Fruit fly (Drosophila melanogaster): ENCODE results near the gene CG5961.

The CG5961 gene

dm6 chr3R:12451888-12452514, 8.1 kb downstream of the CG5961 start, which contains the start of gene CG5509:
TSS of gene CG5509 (plus strand) at chr3R:12452464.
- TF ChIP-seq CG14711 (tag; optimal IDR thresholded peaks at IDR 0.05) (no peak), tj (GFP tag; optimal IDR thresholded peaks at IDR 0.05) (peak; percentile 66), cic (GFP tag; optimal IDR thresholded peaks at IDR 0.05) (peak; percentile 12)

dm6 chr3R:12451376-12451775, 8.7 kb downstream of the CG5961 start:
- TF ChIP-seq Mnt (GFP tag; optimal IDR thresholded peaks at IDR 0.05) (no peak), CG14711 (tag; optimal IDR thresholded peaks at IDR 0.05) (peak; percentile 46), CG7045 (GFP tag; optimal IDR thresholded peaks at IDR 0.05) (peak; percentile 45), kay (GFP tag; ENCODE audit: borderline replicate concordance) (no peak), CG12768 (GFP tag; optimal IDR thresholded peaks at IDR 0.05) (peak; percentile 66), CG5204 (GFP tag; optimal IDR thresholded peaks at IDR 0.05) (no peak), tj (GFP tag; optimal IDR thresholded peaks at IDR 0.05) (no peak), CG33017 (tag; optimal IDR thresholded peaks at IDR 0.05) (peak; percentile 39), ovo (GFP tag; optimal IDR thresholded peaks at IDR 0.05) (no peak), CG7101 (tag; optimal IDR thresholded peaks at IDR 0.05) (peak; percentile 25), CG1620 (GFP tag; optimal IDR thresholded peaks at IDR 0.05) (no peak), Hr96 (GFP tag; optimal IDR thresholded peaks at IDR 0.05) (no peak), CG11617 (GFP tag; optimal IDR thresholded peaks at IDR 0.05) (peak; percentile 4), toe (GFP tag; optimal IDR thresholded peaks at IDR 0.05) (no peak), bab1 (GFP tag; optimal IDR thresholded peaks at IDR 0.05) (peak; percentile 60)

dm6 chr3R:12450713-12451259, 9.3 kb downstream of the CG5961 start:
- TF ChIP-seq Clk (GFP tag; optimal IDR thresholded peaks at IDR 0.05) (no peak), tj (GFP tag; optimal IDR thresholded peaks at IDR 0.05) (no peak), CG14711 (tag; optimal IDR thresholded peaks at IDR 0.05) (no peak), CG7101 (tag; optimal IDR thresholded peaks at IDR 0.05) (no peak), cic (GFP tag; optimal IDR thresholded peaks at IDR 0.05) (no peak), Hr96 (GFP tag; optimal IDR thresholded peaks at IDR 0.05) (no peak), CG12768 (GFP tag; optimal IDR thresholded peaks at IDR 0.05) (no peak), Crg-1 (GFP tag; optimal IDR thresholded peaks at IDR 0.05) (no peak), CG7045 (GFP tag; optimal IDR thresholded peaks at IDR 0.05) (no peak), CG11617 (GFP tag; optimal IDR thresholded peaks at IDR 0.05) (no peak), bab1 (GFP tag; optimal IDR thresholded peaks at IDR 0.05) (no peak), cnc (optimal IDR thresholded peaks at IDR 0.05) (no peak), CG1620 (GFP tag; optimal IDR thresholded peaks at IDR 0.05) (no peak), pad (GFP tag; optimal IDR thresholded peaks at IDR 0.05) (no peak)

- TF ChIP-seq CG7101 (tag; optimal IDR thresholded peaks at IDR 0.05) (no peak), Hr96 (GFP tag; optimal IDR thresholded peaks at IDR 0.05) (no peak), CG7045 (GFP tag; optimal IDR thresholded peaks at IDR 0.05) (peak; percentile 1)
These were observed 10.4 kb downstream of the CG5961 start for dm6 chr3R:12449617-12450242.

- TF ChIP-seq Crg-1 (GFP tag; optimal IDR thresholded peaks at IDR 0.05) (peak; percentile 98), cic (GFP tag; optimal IDR thresholded peaks at IDR 0.05) (peak; percentile 98), bab1 (GFP tag; optimal IDR thresholded peaks at IDR 0.05) (peak; percentile 100), Hr96 (GFP tag; optimal IDR thresholded peaks at IDR 0.05) (peak; percentile 99), Clk (GFP tag; optimal IDR thresholded peaks at IDR 0.05) (peak; percentile 94), pad (GFP tag; optimal IDR thresholded peaks at IDR 0.05) (peak; percentile 89), CG7101 (tag; optimal IDR thresholded peaks at IDR 0.05) (peak; percentile 100), Mnt (GFP tag; optimal IDR thresholded peaks at IDR 0.05) (peak; percentile 95), kay (GFP tag; ENCODE audit: borderline replicate concordance) (peak; percentile 99), CG12768 (GFP tag; optimal IDR thresholded peaks at IDR 0.05) (peak; percentile 99), CG33017 (tag; optimal IDR thresholded peaks at IDR 0.05) (peak; percentile 100), tj (GFP tag; optimal IDR thresholded peaks at IDR 0.05) (peak; percentile 83), toe (GFP tag; optimal IDR thresholded peaks at IDR 0.05) (no peak), CG7045 (GFP tag; optimal IDR thresholded peaks at IDR 0.05) (peak; percentile 97), ovo (GFP tag; optimal IDR thresholded peaks at IDR 0.05) (peak; percentile 58), cnc (optimal IDR thresholded peaks at IDR 0.05) (peak in 1 of 2 experiments; percentile 15), CG11617 (GFP tag; optimal IDR thresholded peaks at IDR 0.05) (peak; percentile 96), CG5204 (GFP tag; optimal IDR thresholded peaks at IDR 0.05) (peak; percentile 97), CG1620 (GFP tag; optimal IDR thresholded peaks at IDR 0.05) (peak; percentile 97), CG14711 (tag; optimal IDR thresholded peaks at IDR 0.05) (peak; percentile 99)
These were observed 11.2 kb downstream of the CG5961 start, which contains the start of gene CG18549 for dm6 chr3R:12448889-12449314. TSS of gene CG18549 (plus strand) at chr3R:12449296.

dm6 chr3R:12448344-12448743, 11.8 kb downstream of the CG5961 start:
- TF ChIP-seq CG1620 (GFP tag; optimal IDR thresholded peaks at IDR 0.05) (no peak), CG7101 (tag; optimal IDR thresholded peaks at IDR 0.05) (no peak), Crg-1 (GFP tag; optimal IDR thresholded peaks at IDR 0.05) (no peak), tj (GFP tag; optimal IDR thresholded peaks at IDR 0.05) (no peak), CG33017 (tag; optimal IDR thresholded peaks at IDR 0.05) (no peak), Mnt (GFP tag; optimal IDR thresholded peaks at IDR 0.05) (no peak), cic (GFP tag; optimal IDR thresholded peaks at IDR 0.05) (no peak), toe (GFP tag; optimal IDR thresholded peaks at IDR 0.05) (no peak), kay (GFP tag; ENCODE audit: borderline replicate concordance) (no peak), CG7045 (GFP tag; optimal IDR thresholded peaks at IDR 0.05) (no peak), Hr96 (GFP tag; optimal IDR thresholded peaks at IDR 0.05) (no peak), ovo (GFP tag; optimal IDR thresholded peaks at IDR 0.05) (no peak), CG14711 (tag; optimal IDR thresholded peaks at IDR 0.05) (no peak), pad (GFP tag; optimal IDR thresholded peaks at IDR 0.05) (no peak)

Data from whole organism, adult.